Worm (Caenorhabditis elegans) whole organism, L3 larva: ENCODE results near the gene clec-171.
A peak's percentile ranks its signal among the peaks of the same experiment; 100 is the strongest.

Source experiments
- R02D3.7 ChIP-seq: fragments of 150-350 bp; optimal IDR thresholded peaks from 2 replicates; lab custom pipeline; 2014; ENCODE audit warnings: missing biosample characterization, missing genetic modification characterization
- ZK546.5 ChIP-seq: sonication (generic microtip); optimal IDR thresholded peaks from 2 replicates; lab custom pipeline; 2017; ENCODE audit warnings: missing biosample characterization, missing genetic modification characterization
- aly-2 ChIP-seq: fragments of 150-350 bp; optimal IDR thresholded peaks from 2 replicates; lab custom pipeline; 2014; ENCODE audit warnings: missing biosample characterization, missing genetic modification characterization
- ama-1 ChIP-seq: fragments of 150-350 bp; optimal IDR thresholded peaks from 2 replicates; lab custom pipeline; 2018
- ceh-28 ChIP-seq: fragments of 150-350 bp; optimal IDR thresholded peaks from 2 replicates; lab custom pipeline; 2014; ENCODE audit warnings: missing biosample characterization, missing genetic modification reagents, missing genetic modification characterization
- ceh-9 ChIP-seq: sonication (generic microtip); optimal IDR thresholded peaks from 2 replicates; lab custom pipeline; 2018; ENCODE audit warnings: missing biosample characterization, missing genetic modification characterization
- egl-5 ChIP-seq: fragments of 150-350 bp; optimal IDR thresholded peaks from 2 replicates; lab custom pipeline; 2017; ENCODE audit warnings: missing biosample characterization, missing genetic modification reagents, missing genetic modification characterization, inconsistent platforms
- elt-1 ChIP-seq: fragments of 150-350 bp; optimal IDR thresholded peaks from 2 replicates; lab custom pipeline; 2014; ENCODE audit warnings: missing biosample characterization, missing genetic modification characterization
- elt-2 ChIP-seq: sonication (generic microtip); optimal IDR thresholded peaks from 2 replicates; lab custom pipeline; 2016; ENCODE audit warnings: missing genetic modification reagents, mild to moderate bottlenecking, missing genetic modification characterization, missing compliant biosample characterization
- elt-3 ChIP-seq, 3 experiments: fragments of 150-350 bp in 1 of 3; sonication (generic microtip) in 2 of 3; optimal IDR thresholded peaks; 2 replicates in 2 of 3; 4 replicates in 1 of 3; lab custom pipeline; 2014 to 2017; ENCODE audit warnings: missing biosample characterization in 3 of 3, missing genetic modification characterization in 3 of 3
- fkh-2 ChIP-seq: fragments of 150-350 bp; optimal IDR thresholded peaks from 2 replicates; lab custom pipeline; 2014; ENCODE audit warnings: missing biosample characterization, missing genetic modification reagents, missing genetic modification characterization
- hmg-11 ChIP-seq: sonication (generic microtip); optimal IDR thresholded peaks from 2 replicates; lab custom pipeline; 2016; ENCODE audit warnings: missing genetic modification characterization, missing compliant biosample characterization
- jun-1 ChIP-seq: fragments of 150-350 bp; optimal IDR thresholded peaks from 2 replicates; lab custom pipeline; 2014; ENCODE audit warnings: missing biosample characterization, missing genetic modification reagents, missing genetic modification characterization
- lin-15B ChIP-seq: fragments of 150-350 bp; optimal IDR thresholded peaks from 2 replicates; lab custom pipeline; 2014; ENCODE audit warnings: missing biosample characterization, missing genetic modification characterization
- lin-39 ChIP-seq: fragments of 150-350 bp; optimal IDR thresholded peaks from 2 replicates; lab custom pipeline; 2018; ENCODE audit warnings: missing biosample characterization, missing genetic modification reagents, missing genetic modification characterization
- lsy-12 ChIP-seq: sonication (generic microtip); optimal IDR thresholded peaks from 2 replicates; lab custom pipeline; 2016; ENCODE audit warnings: mild to moderate bottlenecking, missing genetic modification characterization, missing compliant biosample characterization
- mdl-1 ChIP-seq: fragments of 150-350 bp; optimal IDR thresholded peaks from 2 replicates; lab custom pipeline; 2014; ENCODE audit warnings: missing biosample characterization, missing genetic modification characterization
- mml-1 ChIP-seq: fragments of 150-350 bp; sonication (generic microtip); optimal IDR thresholded peaks from 3 replicates; lab custom pipeline; 2014; ENCODE audit warnings: missing biosample characterization, missing genetic modification characterization
- nfya-1 ChIP-seq: sonication (generic microtip); optimal IDR thresholded peaks from 2 replicates; lab custom pipeline; 2017; ENCODE audit warnings: missing genetic modification characterization, mild to moderate bottlenecking, missing compliant biosample characterization, antibody characterized with exemption, moderate library complexity; ENCODE audit not compliant: insufficient read depth
- nhr-11 ChIP-seq: fragments of 150-350 bp; optimal IDR thresholded peaks from 2 replicates; lab custom pipeline; 2014; ENCODE audit warnings: missing biosample characterization, missing genetic modification characterization
- nhr-12 ChIP-seq: fragments of 150-350 bp; optimal IDR thresholded peaks from 2 replicates; lab custom pipeline; 2014; ENCODE audit warnings: missing biosample characterization, missing genetic modification characterization
- nhr-23 ChIP-seq: fragments of 150-350 bp; optimal IDR thresholded peaks from 2 replicates; lab custom pipeline; 2014; ENCODE audit warnings: missing biosample characterization, missing genetic modification reagents, missing genetic modification characterization
- nhr-237 ChIP-seq: fragments of 150-350 bp; optimal IDR thresholded peaks from 2 replicates; lab custom pipeline; 2014; ENCODE audit warnings: missing biosample characterization, missing genetic modification characterization
- nhr-25 ChIP-seq: sonication (generic microtip); optimal IDR thresholded peaks from 2 replicates; lab custom pipeline; 2017; ENCODE audit warnings: missing biosample characterization, missing genetic modification characterization
- nhr-67 ChIP-seq: fragments of 150-350 bp; optimal IDR thresholded peaks from 2 replicates; lab custom pipeline; 2014; ENCODE audit warnings: missing biosample characterization, missing genetic modification characterization
- nhr-76 ChIP-seq: fragments of 150-350 bp; sonication (generic microtip); optimal IDR thresholded peaks from 5 replicates; lab custom pipeline; 2014; ENCODE audit warnings: missing biosample characterization, missing genetic modification characterization
- nhr-77 ChIP-seq: fragments of 150-350 bp; optimal IDR thresholded peaks from 2 replicates; lab custom pipeline; 2014; ENCODE audit warnings: missing biosample characterization, missing genetic modification characterization
- pha-4 ChIP-seq: fragments of 150-350 bp; optimal IDR thresholded peaks from 2 replicates; lab custom pipeline; 2014; ENCODE audit warnings: missing biosample characterization, missing genetic modification reagents, missing genetic modification characterization
- pqm-1 ChIP-seq: fragments of 150-350 bp; optimal IDR thresholded peaks from 2 replicates; lab custom pipeline; 2017; ENCODE audit warnings: missing biosample characterization, missing genetic modification characterization, inconsistent platforms
- skn-1 ChIP-seq: fragments of 150-350 bp; optimal IDR thresholded peaks from 2 replicates; lab custom pipeline; 2014; ENCODE audit warnings: missing biosample characterization, missing genetic modification characterization
- tbx-2 ChIP-seq: sonication (generic microtip); optimal IDR thresholded peaks from 2 replicates; lab custom pipeline; 2016; ENCODE audit warnings: mild to moderate bottlenecking, missing genetic modification characterization, missing compliant biosample characterization
- unc-39 ChIP-seq: sonication (generic microtip); optimal IDR thresholded peaks from 4 replicates; lab custom pipeline; 2017; ENCODE audit warnings: missing biosample characterization, missing genetic modification characterization
- zag-1 ChIP-seq: fragments of 150-350 bp; optimal IDR thresholded peaks from 2 replicates; lab custom pipeline; 2014; ENCODE audit warnings: missing biosample characterization, missing genetic modification characterization
- ztf-11 ChIP-seq: fragments of 150-350 bp; optimal IDR thresholded peaks from 2 replicates; lab custom pipeline; 2014; ENCODE audit warnings: missing biosample characterization, missing genetic modification characterization

clec-171 gene

ce11 chrIV:1407049-1407448, 20.1 kb downstream of the clec-171 start:
- TF ChIP-seq jun-1 (tag; lab: Kevin White, UChicago) (no peak), mdl-1 (tag; lab: Kevin White, UChicago) (no peak), mml-1 (no peak), lin-15B (tag; lab: Kevin White, UChicago) (no peak), lin-39 (no peak), ztf-11 (no peak), hmg-11 (tag; lab: Kevin White, UChicago) (no peak), nhr-77 (tag; lab: Kevin White, UChicago) (no peak), nhr-23 (tag; lab: Kevin White, UChicago) (no peak), elt-1 (no peak), nhr-25 (tag; lab: Kevin White, UChicago) (no peak), pha-4 (tag; lab: Kevin White, UChicago) (no peak), nhr-11 (tag; lab: Kevin White, UChicago) (no peak), egl-5 (no peak), ama-1 (lab: Kevin White, UChicago) (no peak), pqm-1 (no peak), unc-39 (tag; lab: Kevin White, UChicago) (no peak), nfya-1 (tag; lab: Kevin White, UChicago) (no peak), nhr-237 (no peak), aly-2 (tag; lab: Kevin White, UChicago) (no peak)

- TF ChIP-seq lsy-12 = no peak
- no peak for TF ChIP-seq R02D3.7
- no peak for TF ChIP-seq lin-15B (tag; lab: Kevin White, UChicago)
- no peak for TF ChIP-seq mml-1
- TF ChIP-seq tbx-2 (tag; lab: Kevin White, UChicago) = no peak
- TF ChIP-seq nhr-12 (tag; lab: Kevin White, UChicago) = no peak
- TF ChIP-seq ama-1 (lab: Kevin White, UChicago) = no peak
- no peak for TF ChIP-seq ZK546.5 (tag; lab: Kevin White, UChicago)
- TF ChIP-seq nhr-237 = no peak
- no peak for TF ChIP-seq nhr-76 (tag; lab: Kevin White, UChicago)
- TF ChIP-seq skn-1 (tag; lab: Kevin White, UChicago) = no peak
- TF ChIP-seq nhr-67 (tag; lab: Kevin White, UChicago) = no peak
- TF ChIP-seq egl-5 = no peak
- TF ChIP-seq elt-1 = no peak
- TF ChIP-seq unc-39 (tag; lab: Kevin White, UChicago) = no peak
These were observed 20.9 kb downstream of the clec-171 start, which contains the start of gene spp-31 for ce11 chrIV:1406267-1406666. Gene spp-31 (plus strand): TSS chrIV:1406567.

- no peak for TF ChIP-seq nhr-23 (tag; lab: Kevin White, UChicago)
- peak; percentile 47 for TF ChIP-seq elt-2 (tag; lab: Kevin White, UChicago)
- TF ChIP-seq elt-3 (tag; optimal IDR thresholded peaks at IDR 0.05; lab: Kevin White, UChicago) = peak in 1 of 3 experiments; percentile 79
- TF ChIP-seq lin-15B (tag; lab: Kevin White, UChicago) = no peak
These were observed 21.4 kb downstream of the clec-171 start for ce11 chrIV:1405780-1406179.

- TF ChIP-seq ceh-9 (tag; lab: Kevin White, UChicago) (no peak), fkh-2 (tag; lab: Kevin White, UChicago) (no peak), elt-2 (tag; lab: Kevin White, UChicago) (peak; percentile 48), lsy-12 (no peak), nhr-237 (no peak), tbx-2 (tag; lab: Kevin White, UChicago) (no peak), hmg-11 (tag; lab: Kevin White, UChicago) (no peak), nhr-76 (tag; lab: Kevin White, UChicago) (no peak), pha-4 (tag; lab: Kevin White, UChicago) (peak; percentile 41), pqm-1 (peak; percentile 43), elt-1 (no peak), jun-1 (tag; lab: Kevin White, UChicago) (no peak)
These were observed 23.2 kb downstream of the clec-171 start for ce11 chrIV:1403960-1404359.

ce11 chrIV:1400016-1400415, 27.2 kb downstream of the clec-171 start:
- TF ChIP-seq zag-1 (tag; lab: Kevin White, UChicago) = no peak
- no peak for TF ChIP-seq pha-4 (tag; lab: Kevin White, UChicago)
- peak; percentile 43 for TF ChIP-seq ceh-28 (tag; lab: Kevin White, UChicago)
- TF ChIP-seq, all 47 proteins: peak for 1
